Fruit fly (Drosophila melanogaster) whole organism, prepupa: ENCODE measurements around the gene CG9760.

ENCODE experiments used
- Blimp-1 ChIP-seq: fragments of 200-800 bp; sonication (Bioruptor generic); optimal IDR thresholded peaks from 3 replicates; lab custom pipeline; 2017; ENCODE audit warnings: missing biosample characterization, missing genetic modification characterization, mild to moderate bottlenecking, moderate library complexity, missing genetic modification reagents
- CG11294 ChIP-seq: fragments of 200-800 bp; sonication (Bioruptor generic); IDR thresholded peaks from 2 replicates; pipeline ENCODE4 v1.3.6; 2022; ENCODE audit warnings: missing biosample characterization, missing genetic modification characterization
- CG11762 ChIP-seq: fragments of 200-800 bp; sonication (Bioruptor generic); optimal IDR thresholded peaks from 3 replicates; lab custom pipeline; 2016; ENCODE audit warnings: missing biosample characterization, missing genetic modification characterization; ENCODE audit not compliant: insufficient read depth
- Eip78C ChIP-seq: fragments of 200-800 bp; sonication (Bioruptor generic); peaks from one replicate; lab custom pipeline; 2016; ENCODE audit warnings: missing biosample characterization, missing genetic modification characterization
- Hr38 ChIP-seq: sonication (Bioruptor generic); optimal IDR thresholded peaks from 2 replicates; lab custom pipeline; 2016; ENCODE audit warnings: missing biosample characterization, missing genetic modification characterization
- Lpt ChIP-seq: fragments of 200-800 bp; sonication (Bioruptor generic); optimal IDR thresholded peaks from 3 replicates; lab custom pipeline; 2016; ENCODE audit warnings: missing biosample characterization, missing genetic modification characterization
- OdsH ChIP-seq: fragments of 200-800 bp; sonication (Bioruptor generic); optimal IDR thresholded peaks from 3 replicates; lab custom pipeline; 2016; ENCODE audit warnings: missing biosample characterization, missing genetic modification characterization
- vri ChIP-seq: fragments of 200-800 bp; sonication (Bioruptor generic); optimal IDR thresholded peaks from 3 replicates; lab custom pipeline; 2016; ENCODE audit warnings: missing biosample characterization, mild to moderate bottlenecking, missing genetic modification characterization

DNA sequence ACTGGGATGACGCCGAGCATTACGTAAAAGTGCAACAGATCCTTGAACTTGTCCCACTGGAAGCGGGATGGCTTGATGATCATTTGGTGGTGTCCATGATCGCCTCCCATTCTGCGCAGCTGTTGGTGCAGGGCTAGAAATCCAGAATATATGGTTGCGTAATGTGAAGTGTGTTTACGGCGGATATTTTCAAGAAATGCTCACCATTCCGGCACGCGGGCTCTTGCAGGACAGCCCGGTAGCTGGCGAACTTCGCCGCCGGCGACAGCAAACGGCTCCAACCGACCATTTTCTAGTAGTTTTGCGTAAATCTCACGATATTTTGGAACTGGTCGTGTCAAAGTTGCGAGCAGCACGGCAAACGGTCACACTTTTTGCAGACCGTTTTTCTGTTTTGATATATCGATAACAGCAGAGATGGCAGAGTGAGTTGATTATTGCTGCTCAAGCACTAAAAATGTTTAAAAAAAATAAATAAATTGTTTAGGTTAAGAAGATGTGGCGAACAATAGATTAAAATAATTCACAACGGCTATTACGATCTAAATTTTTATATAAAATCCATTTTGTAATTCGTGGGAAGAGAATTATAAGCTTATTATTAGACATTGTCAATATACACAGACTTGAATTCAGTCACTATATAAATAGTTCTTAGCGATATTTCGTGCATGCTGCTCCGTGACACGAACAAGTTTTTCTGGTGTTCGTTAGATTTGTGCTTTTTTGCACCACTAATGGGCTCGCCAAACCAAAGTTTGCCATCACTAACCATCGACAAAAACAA is 25.2 kb downstream of the CG9760 start, which contains the start of the genes ND-SGDH and RhoGAP68F:
- TF ChIP-seq Blimp-1 (GFP tag; lab: Kevin White, UChicago): no peak
- TF ChIP-seq OdsH (GFP tag; lab: Kevin White, UChicago): peak; percentile 79
- no peak for TF ChIP-seq Hr38 (GFP tag; lab: Kevin White, UChicago)
- peak; percentile 28 for TF ChIP-seq Lpt (GFP tag; lab: Kevin White, UChicago)
- TF ChIP-seq CG11294 (GFP tag; lab: Robert Waterston, UW): peak; percentile 62; the same call in 1 of the 2 replicates
- peak; percentile 48 for TF ChIP-seq CG11762
- peak; percentile 18 for TF ChIP-seq vri (GFP tag; lab: Kevin White, UChicago)
- peak; percentile 79 for TF ChIP-seq Eip78C
